Fruit fly (Drosophila melanogaster) whole organism, embryonic: Measurements from ENCODE around the gene ssp5.

ENCODE experiments used
- Atf6 ChIP-seq: fragments of 200-800 bp; sonication (Bioruptor generic); IDR thresholded peaks from 2 replicates; pipeline ENCODE4 v1.3.6; 2022; ENCODE audit warnings: missing biosample characterization, missing genetic modification characterization
- Awh ChIP-seq: fragments of 200-800 bp; sonication (Bioruptor generic); IDR thresholded peaks from 2 replicates; pipeline ENCODE4, ENCODE4 v1.3.6; 2022; ENCODE audit warnings: missing biosample characterization, missing genetic modification characterization
- BEAF-32 ChIP-seq: fragments of 200-800 bp; sonication (Bioruptor generic); optimal IDR thresholded peaks from 3 replicates; lab custom pipeline; 2017; ENCODE audit warnings: missing biosample characterization, missing genetic modification characterization, mild to moderate bottlenecking, moderate library complexity, missing genetic modification reagents
- CG10209 ChIP-seq: fragments of 200-800 bp; sonication (Bioruptor generic); optimal IDR thresholded peaks from 3 replicates; lab custom pipeline; 2017; ENCODE audit warnings: missing biosample characterization, mild to moderate bottlenecking, missing genetic modification characterization, missing genetic modification reagents
- CG10366 ChIP-seq: fragments of 200-800 bp; sonication (Bioruptor generic); IDR thresholded peaks from 2 replicates; pipeline ENCODE4 v1.3.6; 2022; ENCODE audit warnings: missing biosample characterization, missing genetic modification characterization
- CG10543 ChIP-seq: fragments of 200-800 bp; sonication (Bioruptor generic); optimal IDR thresholded peaks from 3 replicates; lab custom pipeline; 2017; ENCODE audit warnings: missing biosample characterization, mild to moderate bottlenecking, missing genetic modification characterization, moderate library complexity
- CG12744 ChIP-seq: fragments of 200-800 bp; sonication (Bioruptor generic); optimal IDR thresholded peaks from 2 replicates; lab custom pipeline; 2016; ENCODE audit warnings: missing biosample characterization, missing genetic modification characterization
- CG14667 ChIP-seq: fragments of 200-800 bp; sonication (Bioruptor generic); IDR thresholded peaks from 2 replicates; pipeline ENCODE4 v1.3.6; 2022; ENCODE audit warnings: missing biosample characterization, missing genetic modification characterization
- CG16779 ChIP-seq: fragments of 200-800 bp; sonication (Bioruptor generic); IDR thresholded peaks from 2 replicates; pipeline ENCODE4 v1.3.6; 2022; ENCODE audit warnings: missing biosample characterization, missing genetic modification characterization
- CG16813 ChIP-seq: fragments of 200-800 bp; sonication (Bioruptor generic); IDR thresholded peaks from 3 replicates; pipeline ENCODE4 v1.3.6; 2022; ENCODE audit warnings: missing biosample characterization, missing genetic modification characterization; ENCODE audit not compliant: partially characterized antibody
- CG16815 ChIP-seq: fragments of 200-800 bp; sonication (Bioruptor generic); optimal IDR thresholded peaks from 3 replicates; lab custom pipeline; 2017; ENCODE audit warnings: missing biosample characterization, mild to moderate bottlenecking, missing genetic modification characterization
- CG1832 ChIP-seq: fragments of 200-800 bp; sonication (Bioruptor generic); optimal IDR thresholded peaks from 2 replicates; lab custom pipeline; 2017; ENCODE audit warnings: missing biosample characterization, mild to moderate bottlenecking, missing genetic modification characterization, inconsistent platforms
- CG2129 ChIP-seq: fragments of 200-800 bp; sonication (Bioruptor generic); IDR thresholded peaks from 2 replicates; pipeline ENCODE4 v1.3.6; 2022; ENCODE audit warnings: missing biosample characterization, missing genetic modification characterization; ENCODE audit not compliant: partially characterized antibody
- CG2889 ChIP-seq: fragments of 200-800 bp; sonication (Bioruptor generic); IDR thresholded peaks from 3 replicates; pipeline ENCODE4 v1.3.6; 2022; ENCODE audit warnings: missing biosample characterization, missing genetic modification characterization
- CG30403 ChIP-seq: fragments of 200-800 bp; sonication (Bioruptor generic); optimal IDR thresholded peaks from 3 replicates; lab custom pipeline; 2016; ENCODE audit warnings: missing biosample characterization, missing genetic modification characterization
- CG31224 ChIP-seq: fragments of 200-800 bp; sonication (Bioruptor generic); IDR thresholded peaks from 2 replicates; pipeline ENCODE4 v1.3.6; 2022; ENCODE audit warnings: missing biosample characterization, missing genetic modification characterization
- CG3847 ChIP-seq: fragments of 200-800 bp; sonication (Bioruptor generic); IDR thresholded peaks from 2 replicates; pipeline ENCODE4 v1.3.6; 2022; ENCODE audit warnings: missing biosample characterization, missing genetic modification characterization
- CG7928 ChIP-seq: fragments of 200-800 bp; sonication (Bioruptor generic); optimal IDR thresholded peaks from 2 replicates; lab custom pipeline; 2017; ENCODE audit warnings: missing biosample characterization, mild to moderate bottlenecking, missing genetic modification characterization
- CG8388 ChIP-seq: fragments of 200-800 bp; sonication (Bioruptor generic); optimal IDR thresholded peaks from 2 replicates; lab custom pipeline; 2019; ENCODE audit warnings: missing biosample characterization, mild to moderate bottlenecking, missing genetic modification characterization, moderate library complexity
- CG8478 ChIP-seq: fragments of >200 bp; optimal IDR thresholded peaks from 2 replicates; lab custom pipeline; 2018
- CG9817 ChIP-seq: fragments of 200-800 bp; sonication (Bioruptor generic); optimal IDR thresholded peaks from 2 replicates; lab custom pipeline; 2018; ENCODE audit warnings: missing biosample characterization, mild to moderate bottlenecking, missing genetic modification characterization, moderate library complexity
- CG9876 ChIP-seq: fragments of 200-800 bp; sonication (Bioruptor generic); optimal IDR thresholded peaks from 2 replicates; lab custom pipeline; 2016; ENCODE audit warnings: missing biosample characterization, missing genetic modification characterization
- Hand ChIP-seq: fragments of 200-800 bp; sonication (Bioruptor generic); optimal IDR thresholded peaks from 2 replicates; lab custom pipeline; 2017; ENCODE audit warnings: mild to moderate bottlenecking, missing biosample characterization, missing genetic modification reagents, missing genetic modification characterization
- Hr3 ChIP-seq: fragments of 200-800 bp; sonication (Bioruptor generic); optimal IDR thresholded peaks from 3 replicates; lab custom pipeline; 2016; ENCODE audit warnings: missing biosample characterization, missing genetic modification characterization
- Hr39 ChIP-seq: fragments of >200 bp; optimal IDR thresholded peaks from 2 replicates; lab custom pipeline; 2017
- Hsf ChIP-seq: fragments of 200-800 bp; sonication (Bioruptor generic); optimal IDR thresholded peaks from 3 replicates; lab custom pipeline; 2016; ENCODE audit warnings: missing biosample characterization, missing genetic modification characterization
- Mad ChIP-seq: fragments of 200-800 bp; sonication (Bioruptor generic); optimal IDR thresholded peaks from 2 replicates; lab custom pipeline; 2016; ENCODE audit warnings: missing biosample characterization, missing genetic modification characterization
- Max ChIP-seq: fragments of 200-800 bp; sonication (Bioruptor generic); optimal IDR thresholded peaks from 2 replicates; lab custom pipeline; 2016; ENCODE audit warnings: missing biosample characterization, mild to moderate bottlenecking, missing genetic modification characterization
- Spps ChIP-seq: fragments of 200-800 bp; sonication (Bioruptor generic); optimal IDR thresholded peaks from 2 replicates; lab custom pipeline; 2018; ENCODE audit warnings: missing biosample characterization, mild to moderate bottlenecking, missing genetic modification characterization
- amos ChIP-seq: fragments of 200-800 bp; sonication (Bioruptor generic); IDR thresholded peaks from 2 replicates; pipeline ENCODE4 v1.3.6; 2022; ENCODE audit warnings: missing biosample characterization, missing genetic modification characterization; ENCODE audit not compliant: partially characterized antibody
- cato ChIP-seq: fragments of 200-800 bp; sonication (Bioruptor generic); optimal IDR thresholded peaks from 2 replicates; lab custom pipeline; 2016; ENCODE audit warnings: missing biosample characterization, missing genetic modification characterization, borderline replicate concordance
- dati ChIP-seq: fragments of 200-800 bp; sonication (Bioruptor generic); IDR thresholded peaks from 2 replicates; pipeline ENCODE4 v1.3.6; 2022; ENCODE audit warnings: missing biosample characterization, missing genetic modification characterization
- dmrt11E ChIP-seq: fragments of 200-800 bp; sonication (Bioruptor generic); optimal IDR thresholded peaks from 3 replicates; lab custom pipeline; 2018; ENCODE audit warnings: missing biosample characterization, mild to moderate bottlenecking, missing genetic modification characterization, moderate library complexity
- ems ChIP-seq: fragments of 200-800 bp; sonication (Bioruptor generic); optimal IDR thresholded peaks from 3 replicates; lab custom pipeline; 2016; ENCODE audit warnings: missing biosample characterization, missing genetic modification characterization
- eve ChIP-seq, 2 experiments: fragments of >200 bp; optimal IDR thresholded peaks; 2 replicates each; lab custom pipeline; 2017; ENCODE audit warnings: missing biosample characterization in 2 of 2, missing genetic modification characterization in 2 of 2
- ewg ChIP-seq: fragments of 200-800 bp; sonication (Bioruptor generic); optimal IDR thresholded peaks from 3 replicates; lab custom pipeline; 2017; ENCODE audit warnings: mild to moderate bottlenecking, missing biosample characterization, missing genetic modification reagents, missing genetic modification characterization
- gcm ChIP-seq: fragments of 200-800 bp; sonication (Bioruptor generic); optimal IDR thresholded peaks from 2 replicates; lab custom pipeline; 2019; ENCODE audit warnings: missing biosample characterization, mild to moderate bottlenecking, missing genetic modification characterization, moderate library complexity
- grau ChIP-seq: fragments of 200-800 bp; optimal IDR thresholded peaks from 3 replicates; lab custom pipeline; 2019; ENCODE audit warnings: missing biosample characterization, mild to moderate bottlenecking, missing genetic modification characterization, moderate library complexity
- grn ChIP-seq: fragments of 200-800 bp; sonication (Bioruptor generic); optimal IDR thresholded peaks from 3 replicates; lab custom pipeline; 2017; ENCODE audit warnings: missing biosample characterization, missing genetic modification characterization
- jigr1 ChIP-seq: fragments of 200-800 bp; sonication (Bioruptor generic); IDR thresholded peaks from 3 replicates; pipeline ENCODE4 v1.3.6; 2022; ENCODE audit warnings: missing biosample characterization, missing genetic modification characterization
- maf-S ChIP-seq: fragments of 200-800 bp; sonication (Bioruptor generic); optimal IDR thresholded peaks from 2 replicates; lab custom pipeline; 2016; ENCODE audit warnings: missing biosample characterization, missing genetic modification characterization
- nerfin-1 ChIP-seq: fragments of 200-800 bp; sonication (Bioruptor generic); optimal IDR thresholded peaks from 3 replicates; lab custom pipeline; 2019; ENCODE audit warnings: missing biosample characterization, mild to moderate bottlenecking, missing genetic modification characterization, moderate library complexity
- ro ChIP-seq: fragments of 200-800 bp; sonication (Bioruptor generic); IDR thresholded peaks from 2 replicates; pipeline ENCODE4 v1.3.6; 2022; ENCODE audit warnings: missing biosample characterization, missing genetic modification characterization
- salm ChIP-seq: fragments of 200-800 bp; sonication (Bioruptor generic); optimal IDR thresholded peaks from 2 replicates; lab custom pipeline; 2018; ENCODE audit warnings: missing biosample characterization, mild to moderate bottlenecking, missing genetic modification characterization
- seq ChIP-seq: fragments of 200-800 bp; sonication (Bioruptor generic); IDR thresholded peaks from 2 replicates; pipeline ENCODE4 v1.3.6; 2022; ENCODE audit warnings: missing biosample characterization, missing genetic modification characterization
- sim ChIP-seq: fragments of 200-800 bp; sonication (Bioruptor generic); IDR thresholded peaks from 2 replicates; pipeline ENCODE4 v1.3.6; 2022; ENCODE audit warnings: missing biosample characterization, missing genetic modification characterization
- sr ChIP-seq: fragments of 200-800 bp; sonication (Bioruptor generic); IDR thresholded peaks from 3 replicates; pipeline ENCODE4 v1.3.6; 2022; ENCODE audit warnings: missing biosample characterization, missing genetic modification characterization
- ssp ChIP-seq: fragments of 200-800 bp; sonication (Bioruptor generic); IDR thresholded peaks from 2 replicates; pipeline ENCODE4 v1.3.6; 2022; ENCODE audit warnings: missing biosample characterization, missing genetic modification characterization
- trh ChIP-seq: fragments of 200-800 bp; sonication (Bioruptor generic); optimal IDR thresholded peaks from 2 replicates; lab custom pipeline; 2016; ENCODE audit warnings: missing biosample characterization, missing genetic modification characterization
- twi ChIP-seq: fragments of 200-800 bp; optimal IDR thresholded peaks from 2 replicates; lab custom pipeline; 2019; ENCODE audit warnings: missing biosample characterization, mild to moderate bottlenecking, missing genetic modification characterization, moderate library complexity
- unpg ChIP-seq: fragments of 200-800 bp; sonication (Bioruptor generic); optimal IDR thresholded peaks from 3 replicates; lab custom pipeline; 2018; ENCODE audit warnings: missing biosample characterization, mild to moderate bottlenecking, missing genetic modification characterization, moderate library complexity

Gene ssp5

DNA sequence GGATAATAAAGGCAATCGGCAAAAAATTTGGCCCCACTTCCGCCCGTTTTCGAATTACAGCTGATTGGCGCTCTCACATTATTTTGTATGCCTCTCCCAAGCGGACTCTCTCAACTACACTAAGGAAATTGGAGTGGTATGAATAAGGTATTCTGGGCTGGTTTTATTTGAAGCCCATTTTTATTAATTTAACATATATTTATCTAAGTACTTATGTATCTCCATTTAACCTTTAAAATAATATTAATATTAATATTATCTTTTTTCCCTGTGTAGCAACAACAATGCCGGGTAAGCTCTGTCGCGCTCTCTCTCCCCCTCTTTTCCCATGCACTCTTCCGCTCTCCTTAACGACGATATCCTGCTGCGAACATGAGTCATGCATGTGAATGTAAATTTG is 46.0 kb downstream of the ssp5 start (continued):
- peak; percentile 78 for TF ChIP-seq CG9817
- TF ChIP-seq CG10366 (GFP tag; lab: Robert Waterston, UW) = peak; percentile 83
- no peak for TF ChIP-seq CG9876 (GFP tag; lab: Kevin White, UChicago)
- TF ChIP-seq grn (GFP tag; lab: Kevin White, UChicago) = no peak
- no peak for TF ChIP-seq dmrt11E (tag; lab: Kevin White, UChicago)
- TF ChIP-seq ssp (GFP tag; lab: Robert Waterston, UW) = peak; percentile 64
- peak; percentile 55; the same call in 2 of the 3 replicates for TF ChIP-seq CG2889 (GFP tag; lab: Robert Waterston, UW)
- TF ChIP-seq eve (GFP tag; optimal IDR thresholded peaks at IDR 0.05; lab: Kevin White, UChicago) = no peak
- TF ChIP-seq Atf6 (GFP tag; lab: Robert Waterston, UW) = peak; percentile 82
- TF ChIP-seq gcm (GFP tag; lab: Kevin White, UChicago) = no peak
- TF ChIP-seq unpg (GFP tag; lab: Kevin White, UChicago) = no peak
- no peak for TF ChIP-seq cato (GFP tag; lab: Kevin White, UChicago)
- TF ChIP-seq ems (GFP tag; lab: Kevin White, UChicago) = no peak
- TF ChIP-seq CG10209 (GFP tag; lab: Kevin White, UChicago) = peak; percentile 65
- TF ChIP-seq sim (GFP tag; lab: Robert Waterston, UW) = no peak
- no peak for TF ChIP-seq CG8478 (lab: Kevin White, UChicago)
- TF ChIP-seq Hr39 (lab: Kevin White, UChicago) = no peak
- no peak for TF ChIP-seq salm (tag; lab: Kevin White, UChicago)
- TF ChIP-seq CG3847 (GFP tag; lab: Robert Waterston, UW) = peak; percentile 66
- 0 out of 3 replicates have a peak, but pooled peaks have one; percentile 10 for TF ChIP-seq jigr1 (GFP tag; lab: Robert Waterston, UW)
- TF ChIP-seq Hsf (GFP tag; lab: Kevin White, UChicago) = no peak
- TF ChIP-seq twi (tag; lab: Kevin White, UChicago) = no peak
- peak; percentile 57; the same call in 1 of the 2 replicates for TF ChIP-seq dati (GFP tag; lab: Robert Waterston, UW)
- peak; percentile 55 for TF ChIP-seq ewg (GFP tag; lab: Kevin White, UChicago)
- TF ChIP-seq Max (GFP tag; lab: Kevin White, UChicago) = peak; percentile 15
- TF ChIP-seq CG30403 (GFP tag; lab: Kevin White, UChicago) = peak; percentile 52
- no peak for TF ChIP-seq BEAF-32
- TF ChIP-seq nerfin-1 = no peak
- TF ChIP-seq CG10543 = no peak
- TF ChIP-seq ro (GFP tag; lab: Robert Waterston, UW) = 0 out of 2 replicates have a peak, but pooled peaks have one; percentile 34
- TF ChIP-seq CG12744 (GFP tag; lab: Kevin White, UChicago) = no peak
- TF ChIP-seq CG14667 (GFP tag; lab: Robert Waterston, UW) = peak; percentile 52; the same call in 1 of the 2 replicates
- peak; percentile 25 for TF ChIP-seq CG7928 (GFP tag; lab: Kevin White, UChicago)
- peak; percentile 62 for TF ChIP-seq CG31224 (GFP tag; lab: Robert Waterston, UW)
- peak; percentile 42 for TF ChIP-seq CG16815 (GFP tag; lab: Kevin White, UChicago)
- peak; percentile 80 for TF ChIP-seq Awh
- peak; percentile 79 for TF ChIP-seq grau (tag; lab: Kevin White, UChicago)
- no peak for TF ChIP-seq CG16813 (GFP tag; lab: Robert Waterston, UW)
- TF ChIP-seq Mad (GFP tag; lab: Kevin White, UChicago) = no peak
- peak; percentile 69 for TF ChIP-seq CG8388 (GFP tag; lab: Kevin White, UChicago)
- TF ChIP-seq maf-S (GFP tag; lab: Kevin White, UChicago) = no peak
- no peak for TF ChIP-seq amos (GFP tag; lab: Robert Waterston, UW)
- peak; percentile 62 for TF ChIP-seq Hr3
- TF ChIP-seq CG2129 (GFP tag; lab: Robert Waterston, UW) = no peak
- no peak for TF ChIP-seq CG1832 (GFP tag; lab: Kevin White, UChicago)
- TF ChIP-seq trh = no peak
- TF ChIP-seq sr (GFP tag; lab: Robert Waterston, UW) = no peak
- TF ChIP-seq seq = peak; percentile 73
- TF ChIP-seq Spps (tag; lab: Kevin White, UChicago) = no peak
- peak; percentile 79 for TF ChIP-seq Hand (GFP tag; lab: Kevin White, UChicago)
- no peak for TF ChIP-seq CG16779 (GFP tag; lab: Robert Waterston, UW)
